Worm (Caenorhabditis elegans) whole organism, L2 larva: ENCODE data around the gene C35A5.3.

Experiments
- C34F6.9 ChIP-seq: fragments of 150-350 bp; optimal IDR thresholded peaks from 2 replicates; lab custom pipeline; 2014; ENCODE audit warnings: missing biosample characterization, missing genetic modification characterization
- Y55F3AM.14 ChIP-seq: fragments of 200-800 bp; sonication (Bioruptor generic); optimal IDR thresholded peaks from 2 replicates; lab custom pipeline; 2018; ENCODE audit warnings: mild to moderate bottlenecking, missing genetic modification characterization, missing compliant biosample characterization
- ZK546.5 ChIP-seq: sonication (generic microtip); optimal IDR thresholded peaks from 2 replicates; lab custom pipeline; 2017; ENCODE audit warnings: missing biosample characterization, missing genetic modification characterization
- ama-1 ChIP-seq: fragments of 150-350 bp; optimal IDR thresholded peaks from 2 replicates; lab custom pipeline; 2018; ENCODE audit warnings: inconsistent platforms
- ceh-16 ChIP-seq: fragments of 150-350 bp; optimal IDR thresholded peaks from 2 replicates; lab custom pipeline; 2014; ENCODE audit warnings: missing biosample characterization, missing genetic modification characterization
- ceh-82 ChIP-seq: fragments of 150-350 bp; optimal IDR thresholded peaks from 2 replicates; lab custom pipeline; 2014; ENCODE audit warnings: missing biosample characterization, missing genetic modification characterization
- egl-27 ChIP-seq: sonication (generic microtip); optimal IDR thresholded peaks from 3 replicates; lab custom pipeline; 2017; ENCODE audit warnings: missing biosample characterization, missing genetic modification reagents, missing genetic modification characterization
- elt-1 ChIP-seq: fragments of 150-350 bp; optimal IDR thresholded peaks from 2 replicates; lab custom pipeline; 2014; ENCODE audit warnings: missing biosample characterization, missing genetic modification characterization
- fos-1 ChIP-seq: fragments of 150-350 bp; optimal IDR thresholded peaks from 2 replicates; lab custom pipeline; 2014; ENCODE audit warnings: missing biosample characterization, missing genetic modification characterization
- gmeb-1 ChIP-seq: fragments of 150-350 bp; optimal IDR thresholded peaks from 2 replicates; lab custom pipeline; 2014; ENCODE audit warnings: missing biosample characterization, missing genetic modification characterization
- lin-13 ChIP-seq: fragments of 150-350 bp; optimal IDR thresholded peaks from 2 replicates; lab custom pipeline; 2014; ENCODE audit warnings: missing biosample characterization, missing genetic modification reagents, missing genetic modification characterization
- lin-39 ChIP-seq: fragments of 150-350 bp; optimal IDR thresholded peaks from 2 replicates; lab custom pipeline; 2014; ENCODE audit warnings: missing biosample characterization, missing genetic modification reagents, missing genetic modification characterization
- lsy-2 ChIP-seq, 2 experiments: fragments of 150-350 bp in 1 of 2; sonication (generic microtip) in 1 of 2; optimal IDR thresholded peaks; 2 replicates each; lab custom pipeline; 2014 to 2017; ENCODE audit warnings: missing biosample characterization in 2 of 2, missing genetic modification characterization in 2 of 2
- mab-5 ChIP-seq: fragments of 150-350 bp; optimal IDR thresholded peaks from 2 replicates; lab custom pipeline; 2014; ENCODE audit warnings: missing biosample characterization, missing genetic modification characterization
- mdl-1 ChIP-seq, 2 experiments: fragments of 150-350 bp in 1 of 2; sonication (generic microtip) in 1 of 2; optimal IDR thresholded peaks; 2 replicates each; lab custom pipeline; 2017; ENCODE audit warnings: missing biosample characterization in 2 of 2, missing genetic modification characterization in 2 of 2
- nhr-10 ChIP-seq: sonication (generic microtip); optimal IDR thresholded peaks from 2 replicates; lab custom pipeline; 2017; ENCODE audit warnings: missing biosample characterization, missing genetic modification characterization
- nhr-129 ChIP-seq: fragments of 150-350 bp; optimal IDR thresholded peaks from 2 replicates; lab custom pipeline; 2014; ENCODE audit warnings: missing biosample characterization, missing genetic modification characterization
- nhr-23 ChIP-seq: fragments of 150-350 bp; optimal IDR thresholded peaks from 2 replicates; lab custom pipeline; 2014; ENCODE audit warnings: missing biosample characterization, missing genetic modification reagents, missing genetic modification characterization
- nhr-237 ChIP-seq: fragments of 150-350 bp; optimal IDR thresholded peaks from 2 replicates; lab custom pipeline; 2014; ENCODE audit warnings: missing biosample characterization, missing genetic modification characterization
- nhr-25 ChIP-seq: fragments of 150-350 bp; sonication (generic microtip); optimal IDR thresholded peaks from 3 replicates; lab custom pipeline; 2014; ENCODE audit warnings: missing biosample characterization, missing genetic modification characterization
- nhr-77 ChIP-seq: fragments of 150-350 bp; optimal IDR thresholded peaks from 2 replicates; lab custom pipeline; 2014; ENCODE audit warnings: missing biosample characterization, missing genetic modification characterization
- skn-1 ChIP-seq: sonication (generic microtip); optimal IDR thresholded peaks from 2 replicates; lab custom pipeline; 2017; ENCODE audit warnings: missing biosample characterization, missing genetic modification characterization
- sma-3 ChIP-seq: sonication (generic microtip); optimal IDR thresholded peaks from 2 replicates; lab custom pipeline; 2016; ENCODE audit warnings: missing genetic modification reagents, missing genetic modification characterization, missing compliant biosample characterization
- sma-9 ChIP-seq, 2 experiments: fragments of 150-350 bp in 1 of 2; sonication (generic microtip) in 1 of 2; optimal IDR thresholded peaks; 2 replicates each; lab custom pipeline; 2014 to 2016; ENCODE audit warnings: missing genetic modification characterization in 2 of 2, mild to moderate bottlenecking in 1 of 2, missing biosample characterization in 1 of 2, missing compliant biosample characterization in 1 of 2, missing genetic modification reagents in 1 of 2, moderate library complexity in 1 of 2
- unc-39 ChIP-seq: fragments of 150-350 bp; optimal IDR thresholded peaks from 2 replicates; lab custom pipeline; 2014; ENCODE audit warnings: missing biosample characterization, missing genetic modification characterization
- unc-55 ChIP-seq: fragments of 150-350 bp; sonication (generic microtip); optimal IDR thresholded peaks from 3 replicates; lab custom pipeline; 2014; ENCODE audit warnings: missing biosample characterization, missing genetic modification reagents, missing genetic modification characterization
- unc-62 ChIP-seq: fragments of 150-350 bp; optimal IDR thresholded peaks from 2 replicates; lab custom pipeline; 2014; ENCODE audit warnings: missing biosample characterization, missing genetic modification reagents, missing genetic modification characterization
- ztf-11 ChIP-seq: sonication (generic microtip); optimal IDR thresholded peaks from 2 replicates; lab custom pipeline; 2017; ENCODE audit warnings: missing biosample characterization, missing genetic modification characterization

C35A5.3 gene

DNA sequence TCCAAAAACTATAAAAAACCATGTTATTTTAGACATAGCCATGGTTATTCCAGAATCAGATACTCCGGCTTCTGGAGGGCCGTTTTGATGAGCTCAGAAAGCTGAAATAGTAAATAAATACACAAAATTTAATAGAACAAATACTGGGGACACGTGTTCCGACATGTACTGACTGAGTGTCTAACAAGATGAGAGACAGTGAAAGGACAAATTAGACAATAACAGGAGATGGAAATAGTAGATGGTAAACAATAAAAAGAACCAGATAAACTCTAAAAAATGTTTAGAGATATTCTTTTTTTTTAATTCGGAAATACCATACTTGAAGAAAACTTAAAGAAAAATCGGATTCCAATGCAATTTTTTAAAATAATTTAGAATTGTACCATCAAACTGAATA is 16.6 kb downstream of the C35A5.3 start, which contains the start of gene Y32F6B.1:
Y32F6B.1 (minus strand) TSS at position 101 of the 400 bp plus-strand sequence.
- TF ChIP-seq sma-9 (GFP tag; optimal IDR thresholded peaks at IDR 0.05; lab: Kevin White, UChicago) (no peak), sma-9 (tag; optimal IDR thresholded peaks at IDR 0.05; lab: Kevin White, UChicago) (no peak), gmeb-1 (tag; lab: Kevin White, UChicago) (no peak), nhr-77 (tag; lab: Kevin White, UChicago) (no peak), mab-5 (no peak)
- TF ChIP-seq, all 48 proteins: peak for 0

DNA sequence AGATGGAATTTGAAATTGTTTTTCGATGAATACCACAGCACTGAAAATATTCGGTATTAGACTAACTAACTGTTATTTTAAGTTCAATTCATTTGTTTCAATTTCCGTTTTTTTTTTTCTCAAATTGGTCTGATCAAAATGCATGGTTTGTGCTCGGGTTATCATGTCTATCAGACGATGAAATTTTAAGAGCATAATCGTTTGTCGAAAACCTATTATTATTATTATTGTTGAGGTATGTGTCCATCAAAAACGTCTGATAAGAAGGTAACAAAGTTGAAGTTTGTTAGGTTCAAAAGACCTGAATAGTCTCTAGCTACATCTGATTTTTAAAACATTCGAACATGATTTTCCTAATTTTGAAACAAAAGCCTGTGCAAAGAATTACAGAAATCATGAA is 17.2 kb downstream of the C35A5.3 start:
- no peak for TF ChIP-seq unc-62 (GFP tag; lab: Kevin White, UChicago)
- peak; percentile 34 for TF ChIP-seq sma-9 (GFP tag; optimal IDR thresholded peaks at IDR 0.05; lab: Kevin White, UChicago)
- no peak for TF ChIP-seq sma-9 (tag; optimal IDR thresholded peaks at IDR 0.05; lab: Kevin White, UChicago)
- TF ChIP-seq fos-1 (tag; lab: Kevin White, UChicago), result peak; percentile 59

DNA sequence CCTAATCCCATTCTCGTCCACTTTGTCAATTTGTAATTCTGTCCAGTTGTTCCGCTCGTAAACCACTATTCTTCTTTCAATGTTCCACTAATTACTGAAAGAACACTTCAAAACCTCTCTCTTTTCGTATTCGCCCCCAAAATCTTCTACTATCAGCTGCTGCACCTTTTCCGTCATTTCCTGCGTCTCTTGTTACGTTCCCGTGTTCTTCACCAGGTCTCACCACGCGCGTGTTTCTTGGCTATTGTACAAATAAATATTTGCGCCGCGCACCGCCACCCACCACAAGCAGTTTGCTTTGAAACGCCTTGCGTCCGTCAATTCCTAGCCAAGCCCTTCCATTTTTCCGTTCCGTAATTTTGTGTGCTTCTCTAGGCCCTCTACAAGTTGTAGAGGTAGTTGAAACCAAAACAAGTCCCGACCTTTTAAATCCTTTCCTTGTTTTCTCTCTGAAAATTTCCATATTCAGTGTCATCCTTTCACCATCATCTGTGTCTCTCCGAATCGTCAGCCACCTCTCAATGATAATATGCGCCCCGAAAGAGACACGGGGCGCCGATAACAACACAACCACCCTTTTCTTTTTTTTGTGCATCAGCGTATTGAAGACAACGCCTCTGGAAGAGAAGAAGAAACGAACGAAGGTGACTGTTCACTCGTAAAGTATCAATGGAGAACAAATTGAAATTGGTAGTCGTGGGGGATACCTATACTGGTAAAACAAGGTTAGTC is 22.9 kb downstream of the C35A5.3 start, which contains the start of the genes crp-1 and Y32F6B.9:
crp-1 (plus strand) TSS at position 468 of the 732 bp plus-strand sequence.
Y32F6B.9 (plus strand) TSS at position 603 of the 732 bp plus-strand sequence.
- TF ChIP-seq ceh-16 (tag; lab: Kevin White, UChicago), result no peak
- TF ChIP-seq sma-3 (GFP tag; lab: Kevin White, UChicago), result no peak
- TF ChIP-seq gmeb-1 (tag; lab: Kevin White, UChicago), result no peak
- TF ChIP-seq nhr-237 (tag; lab: Kevin White, UChicago), result no peak
- TF ChIP-seq elt-1 (tag; lab: Kevin White, UChicago), result no peak
- no peak for TF ChIP-seq C34F6.9 (tag; lab: Kevin White, UChicago)
- peak; percentile 32 for TF ChIP-seq Y55F3AM.14
- peak; percentile 58 for TF ChIP-seq fos-1 (tag; lab: Kevin White, UChicago)
- no peak for TF ChIP-seq sma-9 (GFP tag; optimal IDR thresholded peaks at IDR 0.05; lab: Kevin White, UChicago)
- TF ChIP-seq sma-9 (tag; optimal IDR thresholded peaks at IDR 0.05; lab: Kevin White, UChicago), result no peak
- no peak for TF ChIP-seq ztf-11 (tag; lab: Kevin White, UChicago)
- TF ChIP-seq nhr-23 (tag; lab: Kevin White, UChicago), result no peak
- no peak for TF ChIP-seq egl-27
- TF ChIP-seq lin-13 (GFP tag; lab: Kevin White, UChicago), result no peak
- TF ChIP-seq nhr-77 (tag; lab: Kevin White, UChicago), result no peak

DNA sequence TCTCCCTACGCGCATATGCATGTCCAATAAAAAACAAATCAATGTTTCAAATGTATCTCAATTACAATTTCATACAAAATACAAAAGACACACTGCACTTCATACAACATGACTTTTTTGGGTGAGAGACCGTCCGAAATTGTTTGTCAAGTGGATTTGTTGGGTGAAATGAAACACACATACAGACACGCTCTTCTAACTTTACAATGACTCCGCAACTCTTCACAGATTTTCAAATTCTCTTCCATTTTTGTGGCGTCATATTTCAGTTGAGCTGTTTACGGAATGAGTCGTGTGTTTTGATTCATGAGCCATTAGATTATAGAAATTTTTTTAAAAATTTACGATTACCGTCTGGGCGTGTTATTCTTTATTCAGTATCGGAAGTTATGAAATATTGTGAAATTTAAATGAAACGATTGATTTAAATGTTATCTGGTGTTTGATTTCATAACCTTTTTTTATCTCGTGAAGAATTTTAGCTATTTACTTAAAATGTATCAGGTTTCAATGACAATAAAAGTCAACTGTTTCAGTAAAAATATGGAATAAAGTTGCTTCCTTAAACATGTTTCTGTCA is 24.2 kb downstream of the C35A5.3 start:
- TF ChIP-seq unc-62 (GFP tag; lab: Kevin White, UChicago) (no peak), C34F6.9 (tag; lab: Kevin White, UChicago) (peak; percentile 23), nhr-25 (peak; percentile 12), unc-55 (no peak), nhr-129 (tag; lab: Kevin White, UChicago) (peak; percentile 65), sma-9 (GFP tag; optimal IDR thresholded peaks at IDR 0.05; lab: Kevin White, UChicago) (no peak), sma-9 (tag; optimal IDR thresholded peaks at IDR 0.05; lab: Kevin White, UChicago) (no peak), ama-1 (lab: Kevin White, UChicago) (peak; percentile 87), lsy-2 (tag; optimal IDR thresholded peaks at IDR 0.05; lab: Kevin White, UChicago) (peak in 1 of 2 experiments; percentile 4), Y55F3AM.14 (peak; percentile 50)

DNA sequence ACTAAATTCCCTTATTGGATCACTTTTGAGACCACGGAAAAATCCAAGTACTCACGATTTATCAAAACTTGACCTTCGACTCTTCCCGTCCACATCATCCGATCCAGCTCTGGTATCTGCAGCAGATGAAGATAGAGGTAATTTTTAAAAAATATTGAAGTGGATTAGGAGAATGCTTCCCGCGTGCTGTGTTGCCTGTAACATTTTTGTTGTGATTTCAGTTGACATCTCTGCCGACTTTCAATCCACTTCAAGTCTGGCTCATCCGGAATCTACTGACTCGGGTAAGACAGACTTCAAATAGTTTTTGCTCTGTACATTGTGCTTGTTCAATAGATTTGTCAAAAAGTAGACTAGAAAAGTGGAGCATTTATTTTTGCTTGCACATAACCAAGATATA is 25.8 kb downstream of the C35A5.3 start:
- no peak for TF ChIP-seq ceh-82 (tag; lab: Kevin White, UChicago)
- no peak for TF ChIP-seq ZK546.5 (tag; lab: Kevin White, UChicago)
- no peak for TF ChIP-seq nhr-10 (tag; lab: Kevin White, UChicago)
- TF ChIP-seq lin-39, result no peak
- no peak for TF ChIP-seq mab-5
- no peak for TF ChIP-seq sma-9 (GFP tag; optimal IDR thresholded peaks at IDR 0.05; lab: Kevin White, UChicago)
- no peak for TF ChIP-seq sma-9 (tag; optimal IDR thresholded peaks at IDR 0.05; lab: Kevin White, UChicago)
- no peak for TF ChIP-seq skn-1 (tag; lab: Kevin White, UChicago)
- TF ChIP-seq mdl-1 (tag; optimal IDR thresholded peaks at IDR 0.05; lab: Kevin White, UChicago), result no peak

DNA sequence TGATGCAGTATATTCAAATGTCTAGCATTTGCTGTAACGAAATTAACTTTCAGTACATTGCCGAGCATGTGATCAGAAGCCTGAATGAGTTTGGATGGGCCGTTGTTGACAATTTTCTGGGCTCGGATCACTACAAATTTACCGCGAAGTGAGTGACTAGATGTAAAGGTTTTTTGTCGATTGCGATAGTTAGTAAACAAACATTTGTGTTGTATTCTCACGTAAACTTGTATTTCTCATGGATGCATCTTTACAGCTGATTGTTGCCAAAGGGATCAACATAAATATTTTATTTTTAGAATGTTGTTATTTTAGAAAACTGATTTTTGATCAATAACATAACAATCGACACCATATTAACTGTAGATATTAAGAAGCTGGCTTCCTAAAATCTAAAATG is 27.2 kb downstream of the C35A5.3 start:
- TF ChIP-seq lin-39, result no peak
- TF ChIP-seq sma-3 (GFP tag; lab: Kevin White, UChicago), result no peak
- TF ChIP-seq unc-39 (tag; lab: Kevin White, UChicago), result no peak
- no peak for TF ChIP-seq elt-1 (tag; lab: Kevin White, UChicago)
- no peak for TF ChIP-seq unc-55
- TF ChIP-seq, all 48 proteins: peak for 0
